Fruit fly (Drosophila melanogaster): Measurements from ENCODE around the gene CG43389.

Gene CG43389

DNA sequence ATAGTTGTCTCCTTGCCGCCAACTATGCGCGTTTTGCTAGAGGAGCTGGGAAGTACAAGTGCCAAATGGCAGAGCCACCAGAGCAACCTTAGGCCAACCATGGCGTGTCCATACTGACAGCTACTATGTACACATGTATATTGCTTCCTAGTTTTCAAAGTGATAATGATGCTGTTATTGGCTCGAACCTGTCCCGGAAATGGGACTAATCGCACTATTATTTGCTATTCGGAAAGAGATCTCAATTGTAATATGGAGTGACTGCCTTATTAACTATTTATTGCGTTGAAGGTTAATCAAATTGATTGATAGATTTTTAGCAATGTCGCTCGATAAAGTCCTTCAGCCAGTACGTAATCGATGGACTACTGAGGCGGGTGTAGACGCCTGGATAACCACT is 43.5 kb upstream of the CG43389 start, which contains the start of gene CG33159:
Gene CG33159 (minus strand): TSS at position 101 of the 400 bp plus-strand sequence.
- TF ChIP-seq OdsH (GFP tag; optimal IDR thresholded peaks at IDR 0.05) = no peak
- TF ChIP-seq CG9705 (GFP tag; optimal IDR thresholded peaks at IDR 0.05) = no peak
- no peak for TF ChIP-seq h (GFP tag; optimal IDR thresholded peaks at IDR 0.05)
- TF ChIP-seq lola (GFP tag; optimal IDR thresholded peaks at IDR 0.05) = no peak
- no peak for TF ChIP-seq sv (GFP tag; optimal IDR thresholded peaks at IDR 0.05)
- TF ChIP-seq dsf (GFP tag; optimal IDR thresholded peaks at IDR 0.05; ENCODE audit: borderline replicate concordance) = no peak

DNA sequence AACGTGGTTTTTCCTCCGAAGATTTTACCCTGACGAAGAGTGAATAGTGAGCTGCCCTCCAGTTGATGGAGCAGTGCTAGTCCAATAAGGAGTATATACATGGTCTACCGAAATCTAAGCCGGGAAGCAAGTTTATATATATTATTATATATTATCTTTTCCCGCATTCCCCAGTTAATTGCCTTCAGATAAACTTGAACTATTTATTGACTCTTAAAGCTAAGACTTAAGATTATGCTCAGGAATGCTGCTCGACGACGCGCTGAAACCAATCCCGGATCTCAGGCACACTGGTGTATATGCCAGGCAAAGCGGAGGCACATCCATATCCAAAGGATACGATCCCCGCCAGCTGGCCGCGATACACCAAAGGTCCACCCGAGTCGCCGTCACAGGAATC is 42.5 kb upstream of the CG43389 start, which contains the start of gene CG32277:
Gene CG32277 (minus strand): TSS at position 101 of the 400 bp plus-strand sequence.
- no peak for TF ChIP-seq foxo (GFP tag; optimal IDR thresholded peaks at IDR 0.05)
- no peak for TF ChIP-seq Sp1 (GFP tag; optimal IDR thresholded peaks at IDR 0.05)
- no peak for TF ChIP-seq ey (GFP tag; optimal IDR thresholded peaks at IDR 0.05)
- no peak for TF ChIP-seq Vsx2 (GFP tag; optimal IDR thresholded peaks at IDR 0.05; ENCODE audit: partially characterized antibody)
- TF ChIP-seq dl (GFP tag; optimal IDR thresholded peaks at IDR 0.05; ENCODE audit: insufficient read depth in 1 of 2, partially characterized antibody in 2 of 2) = no peak
- TF ChIP-seq dmrt93B (GFP tag; optimal IDR thresholded peaks at IDR 0.05) = no peak
- no peak for TF ChIP-seq CG9705 (GFP tag; optimal IDR thresholded peaks at IDR 0.05)
- no peak for TF ChIP-seq Hnf4 (GFP tag; optimal IDR thresholded peaks at IDR 0.05)
- TF ChIP-seq jim (GFP tag; optimal IDR thresholded peaks at IDR 0.05) = no peak
- no peak for TF ChIP-seq GATAd (GFP tag; optimal IDR thresholded peaks at IDR 0.05)
- no peak for TF ChIP-seq CG32264 (GFP tag; optimal IDR thresholded peaks at IDR 0.05)
- no peak for TF ChIP-seq Abd-B (GFP tag; optimal IDR thresholded peaks at IDR 0.05)
- no peak for TF ChIP-seq tai (GFP tag; optimal IDR thresholded peaks at IDR 0.05)
- TF ChIP-seq OdsH (GFP tag; optimal IDR thresholded peaks at IDR 0.05) = no peak
- TF ChIP-seq h (GFP tag; optimal IDR thresholded peaks at IDR 0.05) = no peak
- no peak for TF ChIP-seq Mio (GFP tag; optimal IDR thresholded peaks at IDR 0.05)
- TF ChIP-seq woc (GFP tag; optimal IDR thresholded peaks at IDR 0.05) = no peak
- no peak for TF ChIP-seq fru (GFP tag; optimal IDR thresholded peaks at IDR 0.05)
- TF ChIP-seq br (GFP tag; optimal IDR thresholded peaks at IDR 0.05) = no peak
- TF ChIP-seq Hr78 (GFP tag; optimal IDR thresholded peaks at IDR 0.05) = no peak

DNA sequence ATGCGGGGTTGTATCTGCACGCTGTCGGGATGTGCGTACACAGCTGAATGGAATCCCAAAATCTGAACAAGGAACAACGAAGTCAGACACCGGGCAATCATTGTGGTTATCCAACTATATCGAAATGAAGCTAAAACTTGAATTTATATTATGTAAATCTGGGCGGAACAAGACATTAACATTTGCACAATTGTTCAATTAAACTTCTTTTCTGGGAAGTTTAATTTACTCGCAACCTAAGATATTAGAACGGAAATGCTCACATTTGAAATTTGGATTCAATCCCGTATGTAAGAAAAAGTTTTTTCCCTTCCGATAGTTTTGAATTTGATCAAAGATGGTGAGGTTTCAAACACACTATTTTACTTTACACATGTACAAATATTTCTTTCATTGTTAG is 41.6 kb upstream of the CG43389 start, which contains the start of gene CG33160:
Gene CG33160 (minus strand): TSS at position 101 of the 400 bp plus-strand sequence.
- TF ChIP-seq jim (GFP tag; optimal IDR thresholded peaks at IDR 0.05) = no peak
- no peak for TF ChIP-seq Dif (GFP tag; optimal IDR thresholded peaks at IDR 0.05; ENCODE audit: partially characterized antibody)
- TF ChIP-seq br (GFP tag; optimal IDR thresholded peaks at IDR 0.05) = no peak
- TF ChIP-seq woc (GFP tag; optimal IDR thresholded peaks at IDR 0.05) = no peak
- no peak for TF ChIP-seq Mio (GFP tag; optimal IDR thresholded peaks at IDR 0.05)
- no peak for TF ChIP-seq usp (GFP tag; optimal IDR thresholded peaks at IDR 0.05)
- TF ChIP-seq OdsH (GFP tag; optimal IDR thresholded peaks at IDR 0.05) = no peak
- TF ChIP-seq h (GFP tag; optimal IDR thresholded peaks at IDR 0.05) = no peak
- TF ChIP-seq foxo (GFP tag; optimal IDR thresholded peaks at IDR 0.05) = no peak
- TF ChIP-seq brk (GFP tag; optimal IDR thresholded peaks at IDR 0.05) = no peak
- no peak for TF ChIP-seq sv (GFP tag; optimal IDR thresholded peaks at IDR 0.05)
- no peak for TF ChIP-seq Myc (optimal IDR thresholded peaks at IDR 0.05)
- no peak for TF ChIP-seq tai (GFP tag; optimal IDR thresholded peaks at IDR 0.05)
- no peak for TF ChIP-seq fru (GFP tag; optimal IDR thresholded peaks at IDR 0.05)
- TF ChIP-seq pan (optimal IDR thresholded peaks at IDR 0.05) = no peak

DNA sequence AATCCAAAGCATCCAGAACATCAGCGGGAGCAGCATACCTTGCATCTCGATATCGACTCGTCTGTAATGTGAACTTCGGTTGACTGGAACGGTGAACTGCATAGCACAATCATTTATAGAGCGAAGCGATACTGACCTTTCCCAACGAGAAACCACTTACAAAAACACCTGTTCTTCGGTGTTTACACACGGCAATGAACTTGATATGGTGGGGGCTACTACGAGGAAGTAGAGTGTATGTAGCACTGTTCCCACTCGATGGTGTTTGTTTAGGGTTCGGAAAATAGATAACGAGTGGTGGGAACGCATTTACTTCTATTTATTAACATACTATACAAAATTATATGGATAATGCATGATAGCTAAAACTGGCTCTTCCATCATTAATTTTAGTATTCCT is 38.9 kb upstream of the CG43389 start, which contains the start of the genes CG32269 and CG32270:
Gene CG32269 (minus strand): TSS at position 91 of the 400 bp plus-strand sequence.
Gene CG32270 (minus strand): TSS at position 91 of the 400 bp plus-strand sequence.
- TF ChIP-seq lola (GFP tag; optimal IDR thresholded peaks at IDR 0.05) (no peak), Hr83 (GFP tag; optimal IDR thresholded peaks at IDR 0.05; ENCODE audit: poor library complexity, severe bottlenecking) (peak; percentile 92)

DNA sequence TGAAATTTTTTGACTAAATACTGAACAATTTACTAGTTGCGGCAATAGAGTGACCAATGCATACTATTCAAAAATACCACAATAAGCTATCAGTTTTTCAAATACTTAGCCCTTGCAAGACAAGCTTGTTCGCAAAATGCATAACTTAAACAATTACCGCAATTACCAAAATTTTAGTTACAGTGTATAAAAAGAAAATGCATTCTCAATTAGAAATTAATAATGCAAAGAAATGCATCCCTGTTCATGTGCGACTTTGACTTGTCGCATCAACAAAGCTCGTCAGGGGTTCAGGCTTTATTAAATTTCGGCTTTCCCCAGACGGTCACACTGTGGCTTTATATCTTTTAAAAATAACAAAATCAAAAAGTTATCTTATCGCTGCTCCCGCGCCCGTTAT is 29.0 kb upstream of the CG43389 start, which contains the start of the genes hob and nSMase:
Gene hob (minus strand): TSS at position 62 of the 400 bp plus-strand sequence.
Gene nSMase (plus strand): TSS at position 298 of the 400 bp plus-strand sequence.
- TF ChIP-seq rgr (GFP tag; optimal IDR thresholded peaks at IDR 0.05) (no peak), brk (GFP tag; optimal IDR thresholded peaks at IDR 0.05) (no peak), jim (GFP tag; optimal IDR thresholded peaks at IDR 0.05) (no peak), OdsH (GFP tag; optimal IDR thresholded peaks at IDR 0.05) (peak; percentile 34)
